Worm (Caenorhabditis elegans) whole organism, young adult: ENCODE measurements around the gene srt-45.

Source experiments
- B0336.3 ChIP-seq: fragments of 200-800 bp; sonication (Bioruptor generic); IDR thresholded peaks from 2 replicates; pipeline ENCODE4 v1.3.6; 2022; ENCODE audit warnings: missing genetic modification characterization, missing compliant biosample characterization
- F22D6.2 ChIP-seq: sonication (generic microtip); optimal IDR thresholded peaks from 2 replicates; lab custom pipeline; 2016; ENCODE audit warnings: mild to moderate bottlenecking, missing genetic modification characterization, missing compliant biosample characterization
- F23B12.7 ChIP-seq: sonication (generic microtip); optimal IDR thresholded peaks from 2 replicates; lab custom pipeline; 2017; ENCODE audit warnings: missing genetic modification characterization, mild to moderate bottlenecking, missing compliant biosample characterization, antibody characterized with exemption, moderate library complexity; ENCODE audit not compliant: insufficient read depth
- F37B4.10 ChIP-seq: fragments of 200-800 bp; sonication (Bioruptor generic); IDR thresholded peaks from 2 replicates; pipeline ENCODE4 v1.3.6; 2022; ENCODE audit warnings: missing genetic modification characterization, missing compliant biosample characterization
- F52B5.7 ChIP-seq: sonication (generic microtip); optimal IDR thresholded peaks from 2 replicates; lab custom pipeline; 2016; ENCODE audit warnings: mild to moderate bottlenecking, missing genetic modification characterization, missing compliant biosample characterization
- F57A8.1 ChIP-seq: fragments of 200-800 bp; sonication (Bioruptor generic); optimal IDR thresholded peaks from 2 replicates; lab custom pipeline; 2018; ENCODE audit warnings: mild to moderate bottlenecking, missing genetic modification characterization, moderate library complexity, missing compliant biosample characterization
- Y79H2A.3 ChIP-seq: fragments of 200-800 bp; sonication (Bioruptor generic); conservative IDR thresholded peaks from 2 replicates; pipeline ENCODE4 v1.3.6; 2022; ENCODE audit warnings: missing genetic modification reagents, missing genetic modification characterization, missing compliant biosample characterization
- ama-1 ChIP-seq, 3 experiments: fragments of 150-350 bp in 1 of 3; sonication (generic microtip) in 2 of 3; optimal IDR thresholded peaks; 2 replicates each; lab custom pipeline; 2014 to 2018; ENCODE audit warnings: missing biosample characterization in 2 of 3, missing genetic modification characterization in 2 of 3, missing genetic modification reagents in 2 of 3
- aptf-2 ChIP-seq: fragments of 200-800 bp; sonication (Bioruptor generic); conservative IDR thresholded peaks from 2 replicates; pipeline ENCODE4 v1.3.6; 2022; ENCODE audit warnings: missing genetic modification reagents, missing genetic modification characterization, missing compliant biosample characterization
- aptf-3 ChIP-seq: fragments of 200-800 bp; sonication (Bioruptor generic); IDR thresholded peaks from 2 replicates; pipeline ENCODE4 v1.3.6; 2022; ENCODE audit warnings: missing genetic modification characterization, missing compliant biosample characterization
- attf-5 ChIP-seq: fragments of 200-800 bp; sonication (Bioruptor generic); optimal IDR thresholded peaks from 2 replicates; lab custom pipeline; 2018; ENCODE audit warnings: mild to moderate bottlenecking, missing genetic modification characterization, missing compliant biosample characterization
- cebp-2 ChIP-seq: fragments of 200-800 bp; sonication (Bioruptor generic); IDR thresholded peaks from 2 replicates; pipeline ENCODE4 v1.3.6; 2022; ENCODE audit warnings: missing genetic modification characterization, missing compliant biosample characterization
- ceh-27 ChIP-seq: fragments of 200-800 bp; sonication (Bioruptor generic); optimal IDR thresholded peaks from 2 replicates; lab custom pipeline; 2018; ENCODE audit warnings: mild to moderate bottlenecking, missing genetic modification characterization, moderate library complexity, missing compliant biosample characterization
- die-1 ChIP-seq: sonication (generic microtip); optimal IDR thresholded peaks from 2 replicates; lab custom pipeline; 2016; ENCODE audit warnings: missing genotype, mild to moderate bottlenecking, missing genetic modification characterization, missing compliant biosample characterization
- dox-1 ChIP-seq: fragments of 200-800 bp; sonication (Bioruptor generic); IDR thresholded peaks from 2 replicates; pipeline ENCODE4 v1.3.6; 2022; ENCODE audit warnings: missing genetic modification reagents, missing genetic modification characterization, missing compliant biosample characterization
- egrh-3 ChIP-seq: fragments of 200-800 bp; sonication (Bioruptor generic); IDR thresholded peaks from 2 replicates; pipeline ENCODE4 v1.3.6; 2022; ENCODE audit warnings: missing genetic modification reagents, missing genetic modification characterization, missing compliant biosample characterization
- gei-17 ChIP-seq: fragments of 200-800 bp; sonication (Bioruptor generic); optimal IDR thresholded peaks from 2 replicates; lab custom pipeline; 2018; ENCODE audit warnings: mild to moderate bottlenecking, missing genetic modification characterization, missing compliant biosample characterization
- hsf-1 ChIP-seq: fragments of 200-800 bp; sonication (Bioruptor generic); IDR thresholded peaks from 2 replicates; pipeline ENCODE4 v1.3.6; 2022; ENCODE audit warnings: missing genetic modification reagents, missing genetic modification characterization, missing compliant biosample characterization
- lag-1 ChIP-seq: fragments of 200-800 bp; sonication (Bioruptor generic); IDR thresholded peaks from 2 replicates; pipeline ENCODE4 v1.3.6; 2022; ENCODE audit warnings: missing genetic modification reagents, missing genetic modification characterization, missing compliant biosample characterization
- lin-40 ChIP-seq: sonication (generic microtip); optimal IDR thresholded peaks from 2 replicates; lab custom pipeline; 2016; ENCODE audit warnings: missing genetic modification characterization, mild to moderate bottlenecking, missing compliant biosample characterization, missing genotype, missing genetic modification reagents
- lin-54 ChIP-seq: fragments of 200-800 bp; sonication (Bioruptor generic); optimal IDR thresholded peaks from 2 replicates; lab custom pipeline; 2018; ENCODE audit warnings: mild to moderate bottlenecking, missing genetic modification characterization, missing compliant biosample characterization
- lsy-27 ChIP-seq: sonication (generic microtip); optimal IDR thresholded peaks from 2 replicates; lab custom pipeline; 2017; ENCODE audit warnings: missing genetic modification characterization, mild to moderate bottlenecking, missing compliant biosample characterization, antibody characterized with exemption, missing genotype, borderline replicate concordance; ENCODE audit not compliant: insufficient read depth
- madf-3 ChIP-seq: fragments of 200-800 bp; sonication (Bioruptor generic); IDR thresholded peaks from 2 replicates; pipeline ENCODE4 v1.3.6; 2022; ENCODE audit warnings: missing genetic modification reagents, missing genetic modification characterization, missing compliant biosample characterization
- madf-6 ChIP-seq: fragments of 200-800 bp; sonication (Bioruptor generic); IDR thresholded peaks from 2 replicates; pipeline ENCODE4 v1.3.6; 2022; ENCODE audit warnings: missing genetic modification reagents, missing genetic modification characterization, missing compliant biosample characterization
- mes-4 ChIP-seq: sonication (generic microtip); optimal IDR thresholded peaks from 2 replicates; lab custom pipeline; 2016; ENCODE audit warnings: missing genotype, missing genetic modification characterization, missing compliant biosample characterization
- mxl-1 ChIP-seq: sonication (generic microtip); optimal IDR thresholded peaks from 2 replicates; lab custom pipeline; 2016; ENCODE audit warnings: missing genetic modification characterization, missing compliant biosample characterization
- nfyb-1 ChIP-seq: fragments of 200-800 bp; sonication (Bioruptor generic); IDR thresholded peaks from 2 replicates; pipeline ENCODE4 v1.3.6; 2022; ENCODE audit warnings: missing genetic modification reagents, missing genetic modification characterization, missing compliant biosample characterization
- nhr-120 ChIP-seq: fragments of 200-800 bp; sonication (Bioruptor generic); IDR thresholded peaks from 2 replicates; pipeline ENCODE4 v1.3.6; 2022; ENCODE audit warnings: missing genetic modification characterization, missing compliant biosample characterization
- nhr-179 ChIP-seq: sonication (generic microtip); optimal IDR thresholded peaks from 2 replicates; lab custom pipeline; 2016; ENCODE audit warnings: mild to moderate bottlenecking, missing genetic modification characterization, missing compliant biosample characterization
- nhr-27 ChIP-seq: fragments of 200-800 bp; sonication (Bioruptor generic); optimal IDR thresholded peaks from 2 replicates; lab custom pipeline; 2018; ENCODE audit warnings: mild to moderate bottlenecking, missing genetic modification characterization, moderate library complexity, missing compliant biosample characterization
- nhr-80 ChIP-seq: sonication (generic microtip); optimal IDR thresholded peaks from 2 replicates; lab custom pipeline; 2016; ENCODE audit warnings: missing genetic modification characterization, missing compliant biosample characterization
- nhr-90 ChIP-seq: sonication (generic microtip); optimal IDR thresholded peaks from 2 replicates; lab custom pipeline; 2016; ENCODE audit warnings: missing genotype, mild to moderate bottlenecking, missing genetic modification characterization, missing compliant biosample characterization
- repo-1 ChIP-seq: sonication (generic microtip); optimal IDR thresholded peaks from 2 replicates; lab custom pipeline; 2017; ENCODE audit warnings: mild to moderate bottlenecking, missing genetic modification characterization, missing compliant biosample characterization
- snpc-4 ChIP-seq, 5 experiments: fragments of 150-350 bp in 1 of 5; sonication (generic microtip) in 4 of 5; optimal IDR thresholded peaks; 2 replicates each; lab custom pipeline; 2014 to 2018; ENCODE audit warnings: missing genetic modification characterization in 5 of 5, missing biosample characterization in 3 of 5, antibody characterized with exemption in 2 of 5, mild to moderate bottlenecking in 2 of 5, missing compliant biosample characterization in 2 of 5, missing genotype in 2 of 5, moderate library complexity in 2 of 5, missing genetic modification reagents in 1 of 5
- tlf-1 ChIP-seq: fragments of 200-800 bp; sonication (Bioruptor generic); optimal IDR thresholded peaks from 2 replicates; lab custom pipeline; 2018; ENCODE audit warnings: mild to moderate bottlenecking, missing genetic modification characterization, missing compliant biosample characterization
- unc-62 ChIP-seq: fragments of 150-350 bp; optimal IDR thresholded peaks from 2 replicates; lab custom pipeline; 2014; ENCODE audit warnings: missing biosample characterization, missing genetic modification reagents, missing genetic modification characterization
- zfh-2 ChIP-seq: fragments of 200-800 bp; sonication (Bioruptor generic); conservative IDR thresholded peaks from 2 replicates; pipeline ENCODE4 v1.3.6; 2022; ENCODE audit warnings: missing genetic modification reagents, missing genetic modification characterization, missing compliant biosample characterization
- ztf-28 ChIP-seq: fragments of 200-800 bp; sonication (Bioruptor generic); IDR thresholded peaks from 2 replicates; pipeline ENCODE4 v1.3.6; 2022; ENCODE audit warnings: missing genetic modification reagents, missing genetic modification characterization, missing compliant biosample characterization

Gene srt-45

ce11 chrV:19754331-19754730 is 29.6 kb upstream of the srt-45 start:
- TF ChIP-seq nhr-80 (tag; lab: Kevin White, UChicago) (peak; percentile 32), ztf-28 (GFP tag; lab: Robert Waterston, UW) (no peak)

ce11 chrV:19755260-19755659 is 28.7 kb upstream of the srt-45 start, which contains the start of gene clec-50:
TSS of gene clec-50 (minus strand) at chrV:19755368.
- TF ChIP-seq ama-1 (optimal IDR thresholded peaks at IDR 0.05; lab: Kevin White, UChicago) (no peak), ama-1 (GFP tag; optimal IDR thresholded peaks at IDR 0.05; lab: Kevin White, UChicago) (no peak), mxl-1 (tag; lab: Kevin White, UChicago) (no peak), Y79H2A.3 (GFP tag; lab: Robert Waterston, UW) (no peak), repo-1 (tag; lab: Kevin White, UChicago) (no peak), nfyb-1 (GFP tag; lab: Robert Waterston, UW) (no peak), nhr-80 (tag; lab: Kevin White, UChicago) (peak; percentile 95), unc-62 (GFP tag; lab: Kevin White, UChicago) (no peak), cebp-2 (no peak), lsy-27 (no peak), dox-1 (GFP tag; lab: Robert Waterston, UW) (peak; percentile 49), B0336.3 (GFP tag; lab: Robert Waterston, UW) (no peak), gei-17 (no peak)

ce11 chrV:19756253-19756652 is 27.7 kb upstream of the srt-45 start, which contains the start of gene W04E12.9:
TSS of gene W04E12.9 (plus strand) at chrV:19756553.
- no peak for TF ChIP-seq F52B5.7 (tag; lab: Kevin White, UChicago)

- TF ChIP-seq attf-5 (GFP tag; lab: Kevin White, UChicago) = no peak
- TF ChIP-seq zfh-2 (GFP tag; lab: Robert Waterston, UW) = peak; percentile 73
- no peak for TF ChIP-seq madf-6 (GFP tag; lab: Robert Waterston, UW)
- TF ChIP-seq snpc-4 (GFP tag; optimal IDR thresholded peaks at IDR 0.05; lab: Kevin White, UChicago) = no peak
- peak in 2 of 4 experiments; percentile 53 to 68 for TF ChIP-seq snpc-4 (tag; optimal IDR thresholded peaks at IDR 0.05; lab: Kevin White, UChicago)
- TF ChIP-seq ztf-28 (GFP tag; lab: Robert Waterston, UW) = 0 out of 2 replicates have a peak, but pooled peaks have one; percentile 24
- 0 out of 2 replicates have a peak, but pooled peaks have one; percentile 84 for TF ChIP-seq F37B4.10
- TF ChIP-seq egrh-3 (GFP tag; lab: Robert Waterston, UW) = peak; percentile 11; the same call in 1 of the 2 replicates
- 0 out of 2 replicates have a peak, but pooled peaks have one; percentile 33 for TF ChIP-seq madf-3 (GFP tag; lab: Robert Waterston, UW)
- TF ChIP-seq, all 124 proteins: peak for 6
Observed at ce11 chrV:19759282-19759681, 24.6 kb upstream of the srt-45 start.

- no peak for TF ChIP-seq nhr-179
- TF ChIP-seq attf-5 (GFP tag; lab: Kevin White, UChicago) = no peak
- TF ChIP-seq F23B12.7 = no peak
- TF ChIP-seq nhr-90 (tag; lab: Kevin White, UChicago) = no peak
- TF ChIP-seq F22D6.2 (tag; lab: Kevin White, UChicago) = no peak
- no peak for TF ChIP-seq lin-54
- TF ChIP-seq nhr-120 (GFP tag; lab: Robert Waterston, UW) = no peak
- no peak for TF ChIP-seq tlf-1 (GFP tag; lab: Kevin White, UChicago)
- TF ChIP-seq hsf-1 (GFP tag; lab: Robert Waterston, UW) = no peak
- TF ChIP-seq die-1 (tag; lab: Kevin White, UChicago) = no peak
- no peak for TF ChIP-seq repo-1 (tag; lab: Kevin White, UChicago)
- TF ChIP-seq lin-40 (tag; lab: Kevin White, UChicago) = no peak
- TF ChIP-seq aptf-3 = no peak
- no peak for TF ChIP-seq ceh-27 (GFP tag; lab: Kevin White, UChicago)
- TF ChIP-seq aptf-2 = no peak
- TF ChIP-seq F57A8.1 = no peak
- TF ChIP-seq lag-1 (GFP tag; lab: Robert Waterston, UW) = no peak
- no peak for TF ChIP-seq mes-4 (tag; lab: Kevin White, UChicago)
- TF ChIP-seq nhr-27 (tag; lab: Kevin White, UChicago) = no peak
Observed at ce11 chrV:19760751-19761150, 23.2 kb upstream of the srt-45 start, which contains the start of gene M162.5. TSS of gene M162.5 (plus strand) at chrV:19761051.
